Fruit fly (Drosophila melanogaster) whole organism, embryonic: ENCODE measurements around the gene CG10738.

Experiments
- Antp ChIP-seq: fragments of 200-800 bp; sonication (Bioruptor generic); optimal IDR thresholded peaks from 3 replicates; lab custom pipeline; 2016; ENCODE audit warnings: missing biosample characterization, missing genetic modification characterization
- Atf-2 ChIP-seq: fragments of 200-800 bp; sonication (Bioruptor generic); optimal IDR thresholded peaks from 2 replicates; lab custom pipeline; 2016; ENCODE audit warnings: missing biosample characterization, missing genetic modification characterization
- Bgb ChIP-seq: fragments of 200-800 bp; sonication (Bioruptor generic); IDR thresholded peaks from 2 replicates; pipeline ENCODE4 v1.3.6; 2022; ENCODE audit warnings: missing biosample characterization, missing genetic modification characterization; ENCODE audit not compliant: partially characterized antibody
- CG10366 ChIP-seq: fragments of 200-800 bp; sonication (Bioruptor generic); IDR thresholded peaks from 2 replicates; pipeline ENCODE4 v1.3.6; 2022; ENCODE audit warnings: missing biosample characterization, missing genetic modification characterization
- CG11560 ChIP-seq: fragments of 200-800 bp; sonication (Bioruptor generic); IDR thresholded peaks from 3 replicates; pipeline ENCODE4 v1.3.6; 2022; ENCODE audit warnings: missing biosample characterization, missing genetic modification characterization
- CG12942 ChIP-seq: fragments of 200-800 bp; sonication (Bioruptor generic); optimal IDR thresholded peaks from 3 replicates; lab custom pipeline; 2016; ENCODE audit warnings: missing biosample characterization, missing genetic modification characterization
- CG15601 ChIP-seq: fragments of 200-800 bp; sonication (Bioruptor generic); optimal IDR thresholded peaks from 3 replicates; lab custom pipeline; 2019; ENCODE audit warnings: missing biosample characterization, mild to moderate bottlenecking, missing genetic modification characterization, moderate library complexity
- CG15696 ChIP-seq: fragments of 200-800 bp; sonication (Bioruptor generic); optimal IDR thresholded peaks from 2 replicates; lab custom pipeline; 2019; ENCODE audit warnings: missing biosample characterization, mild to moderate bottlenecking, missing genetic modification characterization, moderate library complexity
- CG18619 ChIP-seq: fragments of 200-800 bp; sonication (Bioruptor generic); optimal IDR thresholded peaks from 3 replicates; lab custom pipeline; 2017; ENCODE audit warnings: missing biosample characterization, mild to moderate bottlenecking, missing genetic modification characterization
- CG3065 ChIP-seq: fragments of 200-800 bp; sonication (Bioruptor generic); optimal IDR thresholded peaks from 2 replicates; lab custom pipeline; 2016; ENCODE audit warnings: missing biosample characterization, missing genetic modification characterization
- CG3281 ChIP-seq: fragments of 200-800 bp; sonication (Bioruptor generic); optimal IDR thresholded peaks from 3 replicates; lab custom pipeline; 2017; ENCODE audit warnings: missing biosample characterization, mild to moderate bottlenecking, missing genetic modification characterization
- CG42726 ChIP-seq: fragments of 200-800 bp; sonication (Bioruptor generic); IDR thresholded peaks from 2 replicates; pipeline ENCODE4 v1.3.6; 2022; ENCODE audit warnings: missing biosample characterization, missing genetic modification characterization; ENCODE audit not compliant: partially characterized antibody
- CG4404 ChIP-seq: fragments of 200-800 bp; sonication (Bioruptor generic); IDR thresholded peaks from 2 replicates; pipeline ENCODE4 v1.3.6; 2022; ENCODE audit warnings: missing biosample characterization, missing genetic modification characterization
- CG5953 ChIP-seq: fragments of 200-800 bp; sonication (Bioruptor generic); IDR thresholded peaks from 2 replicates; pipeline ENCODE4 v1.3.6; 2022; ENCODE audit warnings: missing biosample characterization, missing genetic modification characterization
- CG6683 ChIP-seq: fragments of 200-800 bp; sonication (Bioruptor generic); optimal IDR thresholded peaks from 2 replicates; lab custom pipeline; 2017; ENCODE audit warnings: missing biosample characterization, mild to moderate bottlenecking, missing genetic modification characterization, missing genetic modification reagents
- CG7963 ChIP-seq: fragments of 200-800 bp; sonication (Bioruptor generic); IDR thresholded peaks from 3 replicates; pipeline ENCODE4 v1.3.6; 2022; ENCODE audit warnings: missing biosample characterization, missing genetic modification characterization; ENCODE audit not compliant: partially characterized antibody
- CG8089 ChIP-seq: fragments of 200-800 bp; sonication (Bioruptor generic); optimal IDR thresholded peaks from 3 replicates; lab custom pipeline; 2016; ENCODE audit warnings: missing biosample characterization, missing genetic modification characterization
- CG9932 ChIP-seq: fragments of 200-800 bp; sonication (Bioruptor generic); IDR thresholded peaks from 2 replicates; pipeline ENCODE4 v1.3.6; 2022; ENCODE audit warnings: missing biosample characterization, missing genetic modification characterization
- D ChIP-seq, 2 experiments: fragments of 200-800 bp in 1 of 2; fragments of >200 bp in 1 of 2; sonication (Bioruptor generic) in 1 of 2; optimal IDR thresholded peaks; 2 replicates in 1 of 2; 3 replicates in 1 of 2; lab custom pipeline; 2017; ENCODE audit warnings: mild to moderate bottlenecking in 1 of 2, missing biosample characterization in 1 of 2, missing genetic modification characterization in 1 of 2, missing genetic modification reagents in 1 of 2
- D19B ChIP-seq: fragments of 200-800 bp; sonication (Bioruptor generic); optimal IDR thresholded peaks from 2 replicates; lab custom pipeline; 2017; ENCODE audit warnings: missing biosample characterization, mild to moderate bottlenecking, missing genetic modification characterization
- Jarid2 ChIP-seq: fragments of 200-800 bp; sonication (Bioruptor generic); optimal IDR thresholded peaks from 3 replicates; lab custom pipeline; 2017; ENCODE audit warnings: mild to moderate bottlenecking, missing biosample characterization, missing genetic modification reagents, missing genetic modification characterization
- MBD-R2 ChIP-seq: fragments of 200-800 bp; sonication (Bioruptor generic); IDR thresholded peaks from 2 replicates; pipeline ENCODE4 v1.3.6; 2022; ENCODE audit warnings: missing biosample characterization, missing genetic modification characterization
- MESR4 ChIP-seq: fragments of 200-800 bp; sonication (Bioruptor generic); optimal IDR thresholded peaks from 2 replicates; lab custom pipeline; 2018; ENCODE audit warnings: missing biosample characterization, mild to moderate bottlenecking, missing genetic modification characterization, moderate library complexity
- Optix ChIP-seq: fragments of 200-800 bp; sonication (Bioruptor generic); IDR thresholded peaks from 3 replicates; pipeline ENCODE4 v1.3.6; 2022; ENCODE audit warnings: missing biosample characterization, missing genetic modification characterization
- Poxn ChIP-seq: fragments of 200-800 bp; sonication (Bioruptor generic); IDR thresholded peaks from 2 replicates; pipeline ENCODE4 v1.3.6; 2022; ENCODE audit warnings: missing biosample characterization, missing genetic modification characterization
- Xrp1 ChIP-seq: fragments of 200-800 bp; sonication (Bioruptor generic); IDR thresholded peaks from 2 replicates; pipeline ENCODE4 v1.3.6; 2022; ENCODE audit warnings: missing biosample characterization, missing genetic modification characterization
- cas ChIP-seq: fragments of 200-800 bp; sonication (Bioruptor generic); IDR thresholded peaks from 2 replicates; pipeline ENCODE4 v1.3.6; 2022; ENCODE audit warnings: missing biosample characterization, missing genetic modification characterization
- chinmo ChIP-seq: fragments of 200-800 bp; sonication (Bioruptor generic); IDR thresholded peaks from 4 replicates; pipeline ENCODE4 v1.3.6; 2022; ENCODE audit warnings: missing biosample characterization, missing genetic modification characterization; ENCODE audit not compliant: partially characterized antibody
- chm ChIP-seq: fragments of 200-800 bp; sonication (Bioruptor generic); IDR thresholded peaks from 2 replicates; pipeline ENCODE4 v1.3.6; 2022; ENCODE audit warnings: missing biosample characterization, missing genetic modification characterization
- emc ChIP-seq: fragments of 200-800 bp; sonication (Bioruptor generic); optimal IDR thresholded peaks from 2 replicates; lab custom pipeline; 2016; ENCODE audit warnings: missing biosample characterization, missing genetic modification characterization
- esg ChIP-seq: fragments of 200-800 bp; sonication (Bioruptor generic); conservative IDR thresholded peaks from 2 replicates; pipeline ENCODE4 v1.3.6; 2022; ENCODE audit warnings: missing biosample characterization, missing genetic modification characterization
- fd96Cb ChIP-seq: fragments of 200-800 bp; sonication (Bioruptor generic); optimal IDR thresholded peaks from 2 replicates; lab custom pipeline; 2018; ENCODE audit warnings: missing biosample characterization, mild to moderate bottlenecking, missing genetic modification characterization, moderate library complexity
- ftz-f1 ChIP-seq: fragments of 200-800 bp; sonication (Bioruptor generic); optimal IDR thresholded peaks from 2 replicates; lab custom pipeline; 2016; ENCODE audit warnings: missing biosample characterization, missing genetic modification characterization
- gce ChIP-seq: fragments of 200-800 bp; sonication (Bioruptor generic); IDR thresholded peaks from 3 replicates; pipeline ENCODE4 v1.3.6; 2022; ENCODE audit warnings: missing biosample characterization, missing genetic modification characterization
- grn ChIP-seq: fragments of 200-800 bp; sonication (Bioruptor generic); optimal IDR thresholded peaks from 3 replicates; lab custom pipeline; 2017; ENCODE audit warnings: missing biosample characterization, missing genetic modification characterization
- inv ChIP-seq: fragments of 200-800 bp; sonication (Bioruptor generic); IDR thresholded peaks from 2 replicates; pipeline ENCODE4 v1.3.6; 2022; ENCODE audit warnings: missing biosample characterization, missing genetic modification characterization; ENCODE audit not compliant: partially characterized antibody
- knrl ChIP-seq: fragments of 200-800 bp; sonication (Bioruptor generic); IDR thresholded peaks from 3 replicates; pipeline ENCODE4 v1.3.6; 2022; ENCODE audit warnings: missing biosample characterization, missing genetic modification characterization; ENCODE audit not compliant: partially characterized antibody
- lmd ChIP-seq: fragments of 200-800 bp; sonication (Bioruptor generic); IDR thresholded peaks from 2 replicates; pipeline ENCODE4 v1.3.6; 2022; ENCODE audit warnings: missing biosample characterization, missing genetic modification characterization
- luna ChIP-seq: fragments of 200-800 bp; sonication (Bioruptor generic); optimal IDR thresholded peaks from 2 replicates; lab custom pipeline; 2016; ENCODE audit warnings: missing biosample characterization, missing genetic modification characterization
- maf-S ChIP-seq: fragments of 200-800 bp; sonication (Bioruptor generic); optimal IDR thresholded peaks from 2 replicates; lab custom pipeline; 2016; ENCODE audit warnings: missing biosample characterization, missing genetic modification characterization
- mam ChIP-seq: fragments of 200-800 bp; sonication (Bioruptor generic); optimal IDR thresholded peaks from 3 replicates; lab custom pipeline; 2016; ENCODE audit warnings: missing biosample characterization, missing genetic modification characterization
- schlank ChIP-seq: fragments of 200-800 bp; sonication (Bioruptor generic); optimal IDR thresholded peaks from 2 replicates; lab custom pipeline; 2018; ENCODE audit warnings: missing biosample characterization, mild to moderate bottlenecking, missing genetic modification characterization
- sens-2 ChIP-seq: fragments of 200-800 bp; sonication (Bioruptor generic); IDR thresholded peaks from 2 replicates; pipeline ENCODE4 v1.3.6; 2022; ENCODE audit warnings: missing biosample characterization, missing genetic modification characterization
- stwl ChIP-seq: fragments of 200-800 bp; sonication (Bioruptor generic); optimal IDR thresholded peaks from 3 replicates; lab custom pipeline; 2018; ENCODE audit warnings: missing biosample characterization, mild to moderate bottlenecking, missing genetic modification characterization, moderate library complexity
- sug ChIP-seq: fragments of 200-800 bp; optimal IDR thresholded peaks from 2 replicates; lab custom pipeline; 2019; ENCODE audit warnings: missing biosample characterization, mild to moderate bottlenecking, missing genetic modification characterization, moderate library complexity
- tll ChIP-seq, 2 experiments: fragments of 200-800 bp in 1 of 2; fragments of >200 bp in 1 of 2; sonication (Bioruptor generic) in 1 of 2; optimal IDR thresholded peaks; 2 replicates each; lab custom pipeline; 2017 to 2019; ENCODE audit warnings: missing biosample characterization in 2 of 2, missing genetic modification characterization in 2 of 2, mild to moderate bottlenecking in 1 of 2, moderate library complexity in 1 of 2
- tup ChIP-seq: fragments of 200-800 bp; sonication (Bioruptor generic); optimal IDR thresholded peaks from 2 replicates; lab custom pipeline; 2016; ENCODE audit warnings: missing biosample characterization, mild to moderate bottlenecking, missing genetic modification characterization, moderate library complexity
- wdn ChIP-seq: fragments of 200-800 bp; sonication (Bioruptor generic); IDR thresholded peaks from 2 replicates; pipeline ENCODE4 v1.3.6; 2022; ENCODE audit warnings: missing biosample characterization, missing genetic modification characterization
- z ChIP-seq: fragments of 200-800 bp; sonication (Bioruptor generic); IDR thresholded peaks from 3 replicates; pipeline ENCODE4 v1.3.6; 2022; ENCODE audit warnings: missing biosample characterization, missing genetic modification characterization
- zen2 ChIP-seq: fragments of 200-800 bp; sonication (Bioruptor generic); IDR thresholded peaks from 3 replicates; pipeline ENCODE4 v1.3.6; 2022; ENCODE audit warnings: missing biosample characterization, missing genetic modification characterization; ENCODE audit not compliant: partially characterized antibody
- zf30C ChIP-seq: fragments of 200-800 bp; sonication (Bioruptor generic); optimal IDR thresholded peaks from 3 replicates; lab custom pipeline; 2018; ENCODE audit warnings: missing biosample characterization, mild to moderate bottlenecking, missing genetic modification characterization

The CG10738 gene

DNA sequence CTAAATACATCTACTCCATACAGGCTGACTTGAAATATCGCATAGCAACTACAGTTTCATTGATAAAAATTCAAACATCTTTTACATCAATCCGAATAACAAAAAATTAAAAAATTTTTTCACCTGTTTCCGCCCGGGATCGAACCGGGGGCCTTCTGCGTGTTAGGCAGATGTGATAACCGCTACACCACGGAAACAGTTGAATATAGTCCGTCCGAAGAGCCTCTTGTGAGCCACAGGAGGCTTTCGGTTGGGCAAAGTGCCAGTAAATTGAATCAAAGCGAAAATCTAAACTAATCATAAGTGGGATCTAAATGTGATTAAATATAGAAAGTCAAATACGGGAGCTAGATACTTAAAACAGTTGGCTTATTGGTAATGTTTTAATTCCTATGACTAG is 17.0 kb upstream of the CG10738 start (continued):
- TF ChIP-seq MESR4 (no peak), sug (tag; lab: Kevin White, UChicago) (no peak), chm (no peak), wdn (GFP tag; lab: Robert Waterston, UW) (no peak), CG3281 (GFP tag; lab: Kevin White, UChicago) (no peak), MBD-R2 (no peak), grn (GFP tag; lab: Kevin White, UChicago) (peak; percentile 65), zen2 (GFP tag; lab: Robert Waterston, UW) (peak; percentile 47; the same call in 1 of the 3 replicates), Optix (GFP tag; lab: Robert Waterston, UW) (no peak), CG12942 (GFP tag; lab: Kevin White, UChicago) (no peak), CG3065 (no peak), sens-2 (GFP tag; lab: Robert Waterston, UW) (no peak), CG4404 (GFP tag; lab: Robert Waterston, UW) (no peak), CG15696 (tag; lab: Kevin White, UChicago) (no peak), tup (GFP tag; lab: Kevin White, UChicago) (no peak), lmd (GFP tag; lab: Robert Waterston, UW) (no peak), Poxn (no peak), CG9932 (no peak), CG8089 (GFP tag; lab: Kevin White, UChicago) (no peak), CG42726 (GFP tag; lab: Robert Waterston, UW) (peak; percentile 60; the same call in 1 of the 2 replicates), CG18619 (GFP tag; lab: Kevin White, UChicago) (no peak), CG11560 (tag; lab: Robert Waterston, UW) (no peak), emc (GFP tag; lab: Kevin White, UChicago) (no peak), fd96Cb (tag; lab: Kevin White, UChicago) (no peak), knrl (peak; percentile 54), Atf-2 (GFP tag; lab: Kevin White, UChicago) (no peak), CG10366 (GFP tag; lab: Robert Waterston, UW) (no peak), CG15601 (tag; lab: Kevin White, UChicago) (peak; percentile 92), inv (peak; percentile 38; the same call in 1 of the 2 replicates), Xrp1 (GFP tag; lab: Robert Waterston, UW) (no peak), schlank (tag; lab: Kevin White, UChicago) (no peak), Antp (GFP tag; lab: Kevin White, UChicago) (no peak), mam (GFP tag; lab: Kevin White, UChicago) (no peak), CG7963 (peak; percentile 72), esg (GFP tag; lab: Robert Waterston, UW) (no peak), stwl (tag; lab: Kevin White, UChicago) (no peak), ftz-f1 (GFP tag; lab: Kevin White, UChicago) (no peak), Bgb (GFP tag; lab: Robert Waterston, UW) (peak; percentile 78), z (GFP tag; lab: Robert Waterston, UW) (no peak), D (optimal IDR thresholded peaks at IDR 0.05; lab: Kevin White, UChicago) (no peak), D (GFP tag; optimal IDR thresholded peaks at IDR 0.05; lab: Kevin White, UChicago) (no peak), CG5953 (GFP tag; lab: Robert Waterston, UW) (no peak), cas (GFP tag; lab: Robert Waterston, UW) (no peak), CG6683 (no peak), chinmo (GFP tag; lab: Robert Waterston, UW) (no peak), D19B (GFP tag; lab: Kevin White, UChicago) (no peak), luna (no peak), Jarid2 (no peak), gce (GFP tag; lab: Robert Waterston, UW) (no peak), zf30C (no peak), tll (GFP tag; optimal IDR thresholded peaks at IDR 0.05; lab: Kevin White, UChicago) (no peak), maf-S (GFP tag; lab: Kevin White, UChicago) (no peak)
